Worm (Caenorhabditis elegans) whole organism, L1 larva: Measurements from ENCODE around the gene crm-1.

Source experiments
- C34B4.2 ChIP-seq: sonication (generic microtip); optimal IDR thresholded peaks from 2 replicates; lab custom pipeline; 2017; ENCODE audit warnings: mild to moderate bottlenecking, missing genetic modification characterization, missing compliant biosample characterization
- F16B12.6 ChIP-seq: fragments of 150-350 bp; optimal IDR thresholded peaks from 2 replicates; lab custom pipeline; 2014; ENCODE audit warnings: missing biosample characterization, missing genetic modification characterization
- Y116A8C.19 ChIP-seq: sonication (generic microtip); optimal IDR thresholded peaks from 2 replicates; lab custom pipeline; 2016; ENCODE audit warnings: missing compliant biosample characterization, missing genetic modification characterization, borderline replicate concordance
- aha-1 ChIP-seq: fragments of 150-350 bp; optimal IDR thresholded peaks from 2 replicates; lab custom pipeline; 2014; ENCODE audit warnings: missing biosample characterization, missing genetic modification characterization
- alr-1 ChIP-seq: fragments of 200-800 bp; sonication (Bioruptor generic); optimal IDR thresholded peaks from 2 replicates; lab custom pipeline; 2018; ENCODE audit warnings: borderline replicate concordance, mild to moderate bottlenecking, missing genetic modification characterization, missing compliant biosample characterization
- aly-2 ChIP-seq: fragments of 150-350 bp; optimal IDR thresholded peaks from 2 replicates; lab custom pipeline; 2014; ENCODE audit warnings: missing biosample characterization, missing genetic modification characterization
- ceh-63 ChIP-seq: fragments of 200-800 bp; sonication (Bioruptor generic); optimal IDR thresholded peaks from 2 replicates; lab custom pipeline; 2018; ENCODE audit warnings: mild to moderate bottlenecking, missing genetic modification characterization, missing compliant biosample characterization
- ceh-8 ChIP-seq: fragments of 200-800 bp; sonication (Bioruptor generic); optimal IDR thresholded peaks from 2 replicates; lab custom pipeline; 2018; ENCODE audit warnings: mild to moderate bottlenecking, missing genetic modification characterization, moderate library complexity, missing compliant biosample characterization
- ceh-88 ChIP-seq: fragments of 200-800 bp; sonication (Bioruptor generic); IDR thresholded peaks from 2 replicates; pipeline ENCODE4 v1.3.6; 2022; ENCODE audit warnings: missing genetic modification characterization, missing compliant biosample characterization
- dpl-1 ChIP-seq, 3 experiments: fragments of 150-350 bp in 2 of 3; sonication (generic microtip) in 1 of 3; optimal IDR thresholded peaks; 2 replicates each; lab custom pipeline; 2014 to 2017; ENCODE audit warnings: missing biosample characterization in 3 of 3, missing genetic modification characterization in 3 of 3, missing genetic modification reagents in 3 of 3
- dsc-1 ChIP-seq: sonication (generic microtip); optimal IDR thresholded peaks from 2 replicates; lab custom pipeline; 2016; ENCODE audit warnings: mild to moderate bottlenecking, missing genetic modification characterization, missing compliant biosample characterization
- efl-1 ChIP-seq, 4 experiments: fragments of 150-350 bp; optimal IDR thresholded peaks in 3 of 4; peaks in 1 of 4; 1 replicate in 1 of 4; 2 replicates in 3 of 4; lab custom pipeline; 2014; ENCODE audit warnings: missing biosample characterization in 2 of 4, missing genetic modification characterization in 2 of 4, missing genetic modification reagents in 2 of 4
- efl-3 ChIP-seq: fragments of 200-800 bp; sonication (Bioruptor generic); optimal IDR thresholded peaks from 2 replicates; lab custom pipeline; 2018; ENCODE audit warnings: mild to moderate bottlenecking, missing genetic modification characterization, missing compliant biosample characterization
- egl-13 ChIP-seq: sonication (generic microtip); optimal IDR thresholded peaks from 2 replicates; lab custom pipeline; 2016; ENCODE audit warnings: missing genotype, missing genetic modification reagents, missing genetic modification characterization, missing compliant biosample characterization
- egl-27 ChIP-seq, 2 experiments: fragments of 150-350 bp in 1 of 2; sonication (generic microtip); optimal IDR thresholded peaks; 3 replicates each; lab custom pipeline; 2017 to 2018; ENCODE audit warnings: missing biosample characterization in 2 of 2, missing genetic modification characterization in 2 of 2, missing genetic modification reagents in 2 of 2
- elt-2 ChIP-seq: sonication (generic microtip); optimal IDR thresholded peaks from 2 replicates; lab custom pipeline; 2016; ENCODE audit warnings: missing genetic modification characterization, mild to moderate bottlenecking, inconsistent platforms, missing compliant biosample characterization, missing genetic modification reagents
- ets-5 ChIP-seq: fragments of 200-800 bp; sonication (Bioruptor generic); IDR thresholded peaks from 2 replicates; pipeline ENCODE4 v1.3.6; 2022; ENCODE audit warnings: missing genetic modification characterization, missing compliant biosample characterization
- fkh-4 ChIP-seq: sonication (generic microtip); optimal IDR thresholded peaks from 2 replicates; lab custom pipeline; 2016; ENCODE audit warnings: missing compliant biosample characterization, missing genetic modification characterization, borderline replicate concordance
- fkh-8 ChIP-seq: sonication (generic microtip); optimal IDR thresholded peaks from 2 replicates; lab custom pipeline; 2016; ENCODE audit warnings: mild to moderate bottlenecking, missing genetic modification characterization, missing compliant biosample characterization
- fos-1 ChIP-seq: fragments of 150-350 bp; optimal IDR thresholded peaks from 2 replicates; lab custom pipeline; 2014; ENCODE audit warnings: missing biosample characterization, missing genetic modification characterization
- grh-1 ChIP-seq: fragments of 200-800 bp; sonication (Bioruptor generic); IDR thresholded peaks from 2 replicates; pipeline ENCODE4 v1.3.6; 2022; ENCODE audit warnings: missing genetic modification reagents, missing genetic modification characterization, missing compliant biosample characterization
- hpl-2 ChIP-seq: fragments of 150-350 bp; optimal IDR thresholded peaks from 2 replicates; lab custom pipeline; 2014; ENCODE audit warnings: missing biosample characterization, missing genetic modification reagents, missing genetic modification characterization
- irx-1 ChIP-seq: sonication (generic microtip); optimal IDR thresholded peaks from 2 replicates; lab custom pipeline; 2016; ENCODE audit warnings: missing genetic modification characterization, missing compliant biosample characterization
- isw-1 ChIP-seq: fragments of 200-800 bp; sonication (Bioruptor generic); IDR thresholded peaks from 2 replicates; pipeline ENCODE4 v1.3.6; 2022; ENCODE audit warnings: missing genetic modification characterization, missing compliant biosample characterization
- lin-14 ChIP-seq: fragments of 200-800 bp; sonication (Bioruptor generic); optimal IDR thresholded peaks from 2 replicates; lab custom pipeline; 2018; ENCODE audit warnings: mild to moderate bottlenecking, missing genetic modification characterization, moderate library complexity, missing compliant biosample characterization
- lin-15B ChIP-seq: fragments of 150-350 bp; sonication (generic microtip); optimal IDR thresholded peaks from 3 replicates; lab custom pipeline; 2014; ENCODE audit warnings: missing biosample characterization, missing genetic modification characterization
- lin-35 ChIP-seq, 2 experiments: fragments of 150-350 bp; optimal IDR thresholded peaks; 2 replicates each; lab custom pipeline; 2014; ENCODE audit warnings: missing biosample characterization in 2 of 2, missing genetic modification characterization in 2 of 2, missing genetic modification reagents in 2 of 2
- lir-3 ChIP-seq: sonication (generic microtip); optimal IDR thresholded peaks from 2 replicates; lab custom pipeline; 2016; ENCODE audit warnings: mild to moderate bottlenecking, missing genetic modification characterization, moderate library complexity, missing compliant biosample characterization; ENCODE audit not compliant: poor library complexity
- mdl-1 ChIP-seq, 2 experiments: fragments of 150-350 bp; optimal IDR thresholded peaks; 2 replicates each; lab custom pipeline; 2014 to 2017; ENCODE audit warnings: missing biosample characterization in 2 of 2, missing genetic modification characterization in 2 of 2, inconsistent platforms in 1 of 2
- nhr-11 ChIP-seq: fragments of 150-350 bp; optimal IDR thresholded peaks from 2 replicates; lab custom pipeline; 2014; ENCODE audit warnings: missing biosample characterization, missing genetic modification characterization
- nhr-28 ChIP-seq: fragments of 150-350 bp; optimal IDR thresholded peaks from 2 replicates; lab custom pipeline; 2014; ENCODE audit warnings: missing biosample characterization, missing genetic modification characterization
- nhr-47 ChIP-seq: sonication (generic microtip); optimal IDR thresholded peaks from 2 replicates; lab custom pipeline; 2016; ENCODE audit warnings: mild to moderate bottlenecking, missing genetic modification characterization, moderate library complexity, missing compliant biosample characterization
- nhr-71 ChIP-seq: sonication (generic microtip); optimal IDR thresholded peaks from 2 replicates; lab custom pipeline; 2016; ENCODE audit warnings: mild to moderate bottlenecking, missing genetic modification characterization, moderate library complexity, missing compliant biosample characterization
- nhr-76 ChIP-seq: sonication (generic microtip); optimal IDR thresholded peaks from 2 replicates; lab custom pipeline; 2017; ENCODE audit warnings: missing biosample characterization, missing genetic modification characterization
- nhr-84 ChIP-seq: sonication (generic microtip); optimal IDR thresholded peaks from 2 replicates; lab custom pipeline; 2017; ENCODE audit warnings: missing biosample characterization, missing genetic modification characterization
- nhr-85 ChIP-seq: sonication (generic microtip); peaks from one replicate; lab custom pipeline; 2016; ENCODE audit warnings: missing genetic modification characterization, inconsistent platforms, missing compliant biosample characterization
- pag-3 ChIP-seq: sonication (generic microtip); optimal IDR thresholded peaks from 2 replicates; lab custom pipeline; 2017; ENCODE audit warnings: missing genetic modification characterization, mild to moderate bottlenecking, missing compliant biosample characterization, antibody characterized with exemption, borderline replicate concordance; ENCODE audit not compliant: insufficient read depth
- pax-3 ChIP-seq: fragments of 200-800 bp; sonication (Bioruptor generic); optimal IDR thresholded peaks from 2 replicates; lab custom pipeline; 2018; ENCODE audit warnings: mild to moderate bottlenecking, missing genetic modification characterization, moderate library complexity, missing compliant biosample characterization
- pqm-1 ChIP-seq: sonication (generic microtip); optimal IDR thresholded peaks from 3 replicates; lab custom pipeline; 2017; ENCODE audit warnings: missing biosample characterization, missing genetic modification characterization
- skn-1 ChIP-seq: fragments of 150-350 bp; optimal IDR thresholded peaks from 2 replicates; lab custom pipeline; 2014; ENCODE audit warnings: missing biosample characterization, missing genetic modification characterization
- sup-37 ChIP-seq: fragments of 200-800 bp; sonication (Bioruptor generic); optimal IDR thresholded peaks from 2 replicates; lab custom pipeline; 2018; ENCODE audit warnings: mild to moderate bottlenecking, missing genetic modification characterization, missing compliant biosample characterization
- tbx-2 ChIP-seq: sonication (generic microtip); optimal IDR thresholded peaks from 2 replicates; lab custom pipeline; 2016; ENCODE audit warnings: missing genetic modification characterization, missing compliant biosample characterization
- unc-30 ChIP-seq: sonication (generic microtip); optimal IDR thresholded peaks from 2 replicates; lab custom pipeline; 2017; ENCODE audit warnings: missing biosample characterization, missing genetic modification characterization
- unc-86 ChIP-seq: sonication (generic microtip); optimal IDR thresholded peaks from 2 replicates; lab custom pipeline; 2016; ENCODE audit warnings: missing genetic modification characterization, missing compliant biosample characterization
- unc-98 ChIP-seq: fragments of 200-800 bp; sonication (Bioruptor generic); IDR thresholded peaks from 2 replicates; pipeline ENCODE4 v1.3.6; 2022; ENCODE audit warnings: missing genetic modification characterization, missing compliant biosample characterization
- zag-1 ChIP-seq: fragments of 150-350 bp; optimal IDR thresholded peaks from 2 replicates; lab custom pipeline; 2014; ENCODE audit warnings: missing biosample characterization, missing genetic modification characterization
- zip-4 ChIP-seq: fragments of 200-800 bp; sonication (Bioruptor generic); optimal IDR thresholded peaks from 2 replicates; lab custom pipeline; 2018; ENCODE audit warnings: mild to moderate bottlenecking, missing genetic modification characterization, moderate library complexity, missing compliant biosample characterization

Gene crm-1

ce11 chrV:10368256-10368655 lies 36.3 kb upstream of the crm-1 start, which contains the start of gene sri-20:
sri-20 (plus strand) TSS chrV:10368556.
- TF ChIP-seq lir-3 (tag; lab: Kevin White, UChicago), result no peak
- no peak for TF ChIP-seq efl-1 (optimal IDR thresholded peaks at IDR 0.05; lab: Kevin White, UChicago)
- TF ChIP-seq efl-1 (GFP tag; optimal IDR thresholded peaks at IDR 0.05 in 1 of 2; lab: Kevin White, UChicago), result peak in 1 of 2 experiments; percentile 75
- TF ChIP-seq, all 84 proteins: peak for 1

ce11 chrV:10363834-10364233 lies 31.9 kb upstream of the crm-1 start:
- no peak for TF ChIP-seq aha-1 (tag; lab: Kevin White, UChicago)
- no peak for TF ChIP-seq isw-1 (GFP tag; lab: Robert Waterston, UW)
- TF ChIP-seq ceh-88 (GFP tag; lab: Robert Waterston, UW), result no peak
- no peak for TF ChIP-seq nhr-47
- TF ChIP-seq egl-27 (tag; optimal IDR thresholded peaks at IDR 0.05; lab: Kevin White, UChicago), result no peak
- TF ChIP-seq egl-13 (tag; lab: Kevin White, UChicago), result no peak

- TF ChIP-seq mdl-1 (tag; optimal IDR thresholded peaks at IDR 0.05; lab: Kevin White, UChicago), result peak in 1 of 2 experiments; percentile 82
- peak; percentile 88 to 95 for TF ChIP-seq lin-35 (GFP tag; optimal IDR thresholded peaks at IDR 0.05; lab: Kevin White, UChicago)
- TF ChIP-seq nhr-85, result peak; percentile 42
- peak; percentile 14 for TF ChIP-seq hpl-2 (GFP tag; lab: Kevin White, UChicago)
- no peak for TF ChIP-seq nhr-11
- TF ChIP-seq ceh-63 (GFP tag; lab: Kevin White, UChicago), result no peak
- TF ChIP-seq pqm-1 (tag; lab: Kevin White, UChicago), result no peak
- TF ChIP-seq nhr-84 (tag; lab: Kevin White, UChicago), result no peak
- TF ChIP-seq C34B4.2 (tag; lab: Kevin White, UChicago), result no peak
- peak; percentile 80 to 89 (median 83) for TF ChIP-seq dpl-1 (GFP tag; optimal IDR thresholded peaks at IDR 0.05; lab: Kevin White, UChicago)
- TF ChIP-seq pax-3 (tag; lab: Kevin White, UChicago), result peak; percentile 11
- TF ChIP-seq nhr-76 (tag; lab: Kevin White, UChicago), result no peak
- no peak for TF ChIP-seq Y116A8C.19 (tag; lab: Kevin White, UChicago)
- peak; percentile 10 for TF ChIP-seq F16B12.6 (tag; lab: Kevin White, UChicago)
- no peak for TF ChIP-seq alr-1 (tag; lab: Kevin White, UChicago)
- TF ChIP-seq fkh-4 (tag; lab: Kevin White, UChicago), result no peak
- peak; percentile 12 for TF ChIP-seq dsc-1 (tag; lab: Kevin White, UChicago)
- no peak for TF ChIP-seq aly-2 (tag; lab: Kevin White, UChicago)
- TF ChIP-seq unc-98 (GFP tag; lab: Robert Waterston, UW), result no peak
- TF ChIP-seq nhr-71 (tag; lab: Kevin White, UChicago), result peak; percentile 82
- peak; percentile 43 for TF ChIP-seq elt-2 (tag; lab: Kevin White, UChicago)
- TF ChIP-seq ets-5 (GFP tag; lab: Robert Waterston, UW), result no peak
- no peak for TF ChIP-seq unc-86 (tag; lab: Kevin White, UChicago)
- TF ChIP-seq skn-1 (tag; lab: Kevin White, UChicago), result peak; percentile 77
- no peak for TF ChIP-seq sup-37 (GFP tag; lab: Kevin White, UChicago)
- TF ChIP-seq grh-1 (GFP tag; lab: Robert Waterston, UW), result no peak
- no peak for TF ChIP-seq efl-3 (GFP tag; lab: Kevin White, UChicago)
- no peak for TF ChIP-seq pag-3 (tag; lab: Kevin White, UChicago)
- TF ChIP-seq unc-30 (tag; lab: Kevin White, UChicago), result no peak
- no peak for TF ChIP-seq zag-1 (tag; lab: Kevin White, UChicago)
- TF ChIP-seq lin-15B (tag; lab: Kevin White, UChicago), result peak; percentile 85
- peak; percentile 71 for TF ChIP-seq tbx-2 (tag; lab: Kevin White, UChicago)
- TF ChIP-seq fkh-8, result peak; percentile 71
- no peak for TF ChIP-seq fos-1 (tag; lab: Kevin White, UChicago)
- TF ChIP-seq nhr-28, result no peak
- TF ChIP-seq ceh-8, result peak; percentile 47
- no peak for TF ChIP-seq irx-1 (tag; lab: Kevin White, UChicago)
- no peak for TF ChIP-seq zip-4 (GFP tag; lab: Kevin White, UChicago)
- peak; percentile 84 for TF ChIP-seq lin-14 (GFP tag; lab: Kevin White, UChicago)
Observed at ce11 chrV:10361830-10362397, 30.0 kb upstream of the crm-1 start, which contains the start of gene cash-1. cash-1 (plus strand) TSS chrV:10362261.
